Fruit fly (Drosophila melanogaster) whole organism, embryonic: Measurements from ENCODE around the gene CG32564.
A peak's percentile ranks its signal among the peaks of the same experiment; 100 is the strongest.

ENCODE experiments used
- ATbp ChIP-seq: fragments of 200-800 bp; sonication (Bioruptor generic); optimal IDR thresholded peaks from 2 replicates; lab custom pipeline; 2017; ENCODE audit warnings: missing biosample characterization, mild to moderate bottlenecking, missing genetic modification characterization, missing genetic modification reagents
- CG10565 ChIP-seq: fragments of 200-800 bp; sonication (Bioruptor generic); optimal IDR thresholded peaks from 3 replicates; lab custom pipeline; 2016; ENCODE audit warnings: missing biosample characterization, mild to moderate bottlenecking, missing genetic modification characterization
- CG11695 ChIP-seq: fragments of 200-800 bp; sonication (Bioruptor generic); IDR thresholded peaks from 3 replicates; pipeline ENCODE4 v1.3.6; 2022; ENCODE audit warnings: missing biosample characterization, missing genetic modification characterization
- CG12104 ChIP-seq: fragments of 200-800 bp; sonication (Bioruptor generic); optimal IDR thresholded peaks from 3 replicates; lab custom pipeline; 2016; ENCODE audit warnings: missing biosample characterization, missing genetic modification characterization
- CG1233 ChIP-seq: fragments of 200-800 bp; sonication (Bioruptor generic); optimal IDR thresholded peaks from 4 replicates; lab custom pipeline; 2018; ENCODE audit warnings: missing biosample characterization, mild to moderate bottlenecking, missing genetic modification characterization
- CG13123 ChIP-seq: fragments of 200-800 bp; sonication (Bioruptor generic); optimal IDR thresholded peaks from 2 replicates; lab custom pipeline; 2016; ENCODE audit warnings: missing biosample characterization, missing genetic modification characterization
- CG14965 ChIP-seq: fragments of 200-800 bp; sonication (Bioruptor generic); optimal IDR thresholded peaks from 2 replicates; lab custom pipeline; 2016; ENCODE audit warnings: missing biosample characterization, missing genetic modification characterization, borderline replicate concordance
- CG15601 ChIP-seq: fragments of 200-800 bp; sonication (Bioruptor generic); optimal IDR thresholded peaks from 3 replicates; lab custom pipeline; 2019; ENCODE audit warnings: missing biosample characterization, mild to moderate bottlenecking, missing genetic modification characterization, moderate library complexity
- CG1603 ChIP-seq: fragments of 200-800 bp; sonication (Bioruptor generic); optimal IDR thresholded peaks from 2 replicates; lab custom pipeline; 2019; ENCODE audit warnings: missing biosample characterization, mild to moderate bottlenecking, missing genetic modification characterization, moderate library complexity
- CG16863 ChIP-seq: fragments of 200-800 bp; sonication (Bioruptor generic); optimal IDR thresholded peaks from 3 replicates; lab custom pipeline; 2016; ENCODE audit warnings: missing biosample characterization, missing genetic modification characterization
- CG17186 ChIP-seq: fragments of 200-800 bp; sonication (Bioruptor generic); optimal IDR thresholded peaks from 3 replicates; lab custom pipeline; 2017; ENCODE audit warnings: missing biosample characterization, missing genetic modification reagents, missing genetic modification characterization
- CG17328 ChIP-seq: fragments of 200-800 bp; sonication (Bioruptor generic); IDR thresholded peaks from 2 replicates; pipeline ENCODE4 v1.3.6; 2022; ENCODE audit warnings: missing biosample characterization, missing genetic modification characterization
- CG32772 ChIP-seq: fragments of 200-800 bp; sonication (Bioruptor generic); IDR thresholded peaks from 2 replicates; pipeline ENCODE4 v1.3.6; 2022; ENCODE audit warnings: missing biosample characterization, missing genetic modification characterization
- CG3995 ChIP-seq: fragments of 200-800 bp; sonication (Bioruptor generic); optimal IDR thresholded peaks from 3 replicates; lab custom pipeline; 2016; ENCODE audit warnings: missing biosample characterization, missing genetic modification characterization
- CG4820 ChIP-seq: fragments of 200-800 bp; sonication (Bioruptor generic); optimal IDR thresholded peaks from 3 replicates; lab custom pipeline; 2016; ENCODE audit warnings: missing biosample characterization, missing genetic modification characterization
- CG5245 ChIP-seq: fragments of 200-800 bp; sonication (Bioruptor generic); optimal IDR thresholded peaks from 3 replicates; lab custom pipeline; 2016; ENCODE audit warnings: missing biosample characterization, missing genetic modification characterization
- CG7372 ChIP-seq: fragments of 200-800 bp; sonication (Bioruptor generic); IDR thresholded peaks from 2 replicates; pipeline ENCODE4 v1.3.6; 2022; ENCODE audit warnings: missing biosample characterization, missing genetic modification characterization
- CG9797 ChIP-seq: fragments of 200-800 bp; sonication (Bioruptor generic); optimal IDR thresholded peaks from 3 replicates; lab custom pipeline; 2018; ENCODE audit warnings: missing biosample characterization, mild to moderate bottlenecking, missing genetic modification characterization
- CoRest ChIP-seq: fragments of 200-800 bp; sonication (Bioruptor generic); optimal IDR thresholded peaks from 3 replicates; lab custom pipeline; 2018; ENCODE audit warnings: missing biosample characterization, mild to moderate bottlenecking, missing genetic modification characterization, moderate library complexity
- Dek ChIP-seq: fragments of 200-800 bp; sonication (Bioruptor generic); optimal IDR thresholded peaks from 3 replicates; lab custom pipeline; 2019; ENCODE audit warnings: missing biosample characterization, mild to moderate bottlenecking, missing genetic modification characterization, moderate library complexity
- Dll ChIP-seq: fragments of 200-800 bp; sonication (Bioruptor generic); IDR thresholded peaks from 4 replicates; pipeline ENCODE4 v1.3.6; 2022; ENCODE audit warnings: missing biosample characterization, missing genetic modification characterization; ENCODE audit not compliant: partially characterized antibody
- Fer2 ChIP-seq: fragments of 200-800 bp; sonication (Bioruptor generic); optimal IDR thresholded peaks from 2 replicates; lab custom pipeline; 2018; ENCODE audit warnings: missing biosample characterization, mild to moderate bottlenecking, missing genetic modification characterization, moderate library complexity
- HLH3B ChIP-seq: fragments of 200-800 bp; sonication (Bioruptor generic); IDR thresholded peaks from 2 replicates; pipeline ENCODE4 v1.3.6; 2022; ENCODE audit warnings: missing biosample characterization, missing genetic modification characterization
- Neu2 ChIP-seq: fragments of 200-800 bp; sonication (Bioruptor generic); optimal IDR thresholded peaks from 3 replicates; lab custom pipeline; 2016; ENCODE audit warnings: missing biosample characterization, missing genetic modification characterization, borderline replicate concordance
- PHDP ChIP-seq: fragments of 200-800 bp; sonication (Bioruptor generic); optimal IDR thresholded peaks from 3 replicates; lab custom pipeline; 2018; ENCODE audit warnings: missing biosample characterization, mild to moderate bottlenecking, missing genetic modification characterization, moderate library complexity
- Scr ChIP-seq: fragments of 200-800 bp; sonication (Bioruptor generic); IDR thresholded peaks from 2 replicates; pipeline ENCODE4 v1.3.6; 2022; ENCODE audit warnings: missing biosample characterization, missing genetic modification characterization; ENCODE audit not compliant: partially characterized antibody
- Xbp1 ChIP-seq: fragments of 200-800 bp; sonication (Bioruptor generic); optimal IDR thresholded peaks from 3 replicates; lab custom pipeline; 2016; ENCODE audit warnings: missing biosample characterization, mild to moderate bottlenecking, missing genetic modification characterization
- ap ChIP-seq: fragments of 200-800 bp; sonication (Bioruptor generic); IDR thresholded peaks from 2 replicates; pipeline ENCODE4 v1.3.6; 2022; ENCODE audit warnings: missing biosample characterization, missing genetic modification characterization
- ara ChIP-seq: fragments of 200-800 bp; sonication (Bioruptor generic); IDR thresholded peaks from 2 replicates; pipeline ENCODE4 v1.3.6; 2022; ENCODE audit warnings: missing biosample characterization, missing genetic modification characterization
- bigmax ChIP-seq: fragments of 200-800 bp; sonication (Bioruptor generic); optimal IDR thresholded peaks from 2 replicates; lab custom pipeline; 2018; ENCODE audit warnings: missing biosample characterization, mild to moderate bottlenecking, missing genetic modification characterization
- crp ChIP-seq, 2 experiments: fragments of 200-800 bp; sonication (Bioruptor generic); optimal IDR thresholded peaks; 2 replicates in 1 of 2; 3 replicates in 1 of 2; lab custom pipeline; 2017; ENCODE audit warnings: missing biosample characterization in 2 of 2, missing genetic modification characterization in 2 of 2, mild to moderate bottlenecking in 1 of 2, moderate library complexity in 1 of 2
- dati ChIP-seq: fragments of 200-800 bp; sonication (Bioruptor generic); IDR thresholded peaks from 2 replicates; pipeline ENCODE4 v1.3.6; 2022; ENCODE audit warnings: missing biosample characterization, missing genetic modification characterization
- dimm ChIP-seq: fragments of 200-800 bp; sonication (Bioruptor generic); IDR thresholded peaks from 2 replicates; pipeline ENCODE4 v1.3.6; 2022; ENCODE audit warnings: missing biosample characterization, missing genetic modification characterization
- dysf ChIP-seq: fragments of 200-800 bp; sonication (Bioruptor generic); IDR thresholded peaks from 3 replicates; pipeline ENCODE4 v1.3.6; 2022; ENCODE audit warnings: missing biosample characterization, missing genetic modification characterization
- fru ChIP-seq: fragments of >200 bp; optimal IDR thresholded peaks from 2 replicates; lab custom pipeline; 2017
- fu2 ChIP-seq: fragments of 200-800 bp; sonication (Bioruptor generic); optimal IDR thresholded peaks from 2 replicates; lab custom pipeline; 2016; ENCODE audit warnings: missing biosample characterization, missing genetic modification characterization
- gfzf ChIP-seq: fragments of 200-800 bp; sonication (Bioruptor generic); optimal IDR thresholded peaks from 2 replicates; lab custom pipeline; 2016; ENCODE audit warnings: missing biosample characterization, mild to moderate bottlenecking, missing genetic modification characterization, moderate library complexity
- luna ChIP-seq: fragments of 200-800 bp; sonication (Bioruptor generic); optimal IDR thresholded peaks from 2 replicates; lab custom pipeline; 2016; ENCODE audit warnings: missing biosample characterization, missing genetic modification characterization
- nmo ChIP-seq: fragments of 200-800 bp; sonication (Bioruptor generic); optimal IDR thresholded peaks from 2 replicates; lab custom pipeline; 2018; ENCODE audit warnings: missing biosample characterization, mild to moderate bottlenecking, missing genetic modification characterization, moderate library complexity
- oc ChIP-seq: fragments of 200-800 bp; sonication (Bioruptor generic); optimal IDR thresholded peaks from 2 replicates; lab custom pipeline; 2018; ENCODE audit warnings: missing biosample characterization, mild to moderate bottlenecking, missing genetic modification characterization, moderate library complexity
- pfk ChIP-seq: fragments of 200-800 bp; sonication (Bioruptor generic); optimal IDR thresholded peaks from 2 replicates; lab custom pipeline; 2018; ENCODE audit warnings: missing biosample characterization, mild to moderate bottlenecking, missing genetic modification characterization, moderate library complexity
- pum ChIP-seq: fragments of 200-800 bp; sonication (Bioruptor generic); optimal IDR thresholded peaks from 2 replicates; lab custom pipeline; 2016; ENCODE audit warnings: missing biosample characterization, missing genetic modification characterization
- pzg ChIP-seq: fragments of 200-800 bp; sonication (Bioruptor generic); optimal IDR thresholded peaks from 3 replicates; lab custom pipeline; 2018; ENCODE audit warnings: missing biosample characterization, mild to moderate bottlenecking, missing genetic modification characterization, moderate library complexity
- ro ChIP-seq: fragments of 200-800 bp; sonication (Bioruptor generic); IDR thresholded peaks from 2 replicates; pipeline ENCODE4 v1.3.6; 2022; ENCODE audit warnings: missing biosample characterization, missing genetic modification characterization
- sd ChIP-seq: fragments of 200-800 bp; sonication (Bioruptor generic); optimal IDR thresholded peaks from 3 replicates; lab custom pipeline; 2018; ENCODE audit warnings: missing biosample characterization, mild to moderate bottlenecking, missing genetic modification characterization, moderate library complexity
- sens ChIP-seq: fragments of 200-800 bp; sonication (Bioruptor generic); peaks from one replicate; lab custom pipeline; 2016; ENCODE audit warnings: missing biosample characterization, missing genetic modification characterization
- sna ChIP-seq: fragments of 200-800 bp; sonication (Bioruptor generic); IDR thresholded peaks from 2 replicates; pipeline ENCODE4 v1.3.6; 2022; ENCODE audit warnings: missing biosample characterization, missing genetic modification characterization; ENCODE audit not compliant: partially characterized antibody
- sqz ChIP-seq: fragments of 200-800 bp; sonication (Bioruptor generic); optimal IDR thresholded peaks from 3 replicates; lab custom pipeline; 2018; ENCODE audit warnings: missing biosample characterization, mild to moderate bottlenecking, missing genetic modification characterization
- stc ChIP-seq: fragments of 200-800 bp; sonication (Bioruptor generic); IDR thresholded peaks from 2 replicates; pipeline ENCODE4 v1.3.6; 2022; ENCODE audit warnings: missing biosample characterization, missing genetic modification characterization
- tll ChIP-seq, 2 experiments: fragments of 200-800 bp in 1 of 2; fragments of >200 bp in 1 of 2; sonication (Bioruptor generic) in 1 of 2; optimal IDR thresholded peaks; 2 replicates each; lab custom pipeline; 2017 to 2019; ENCODE audit warnings: missing biosample characterization in 2 of 2, missing genetic modification characterization in 2 of 2, mild to moderate bottlenecking in 1 of 2, moderate library complexity in 1 of 2
- unc-4 ChIP-seq: fragments of 200-800 bp; sonication (Bioruptor generic); IDR thresholded peaks from 2 replicates; pipeline ENCODE4 v1.3.6; 2022; ENCODE audit warnings: missing biosample characterization, missing genetic modification characterization; ENCODE audit not compliant: partially characterized antibody

The CG32564 gene

DNA sequence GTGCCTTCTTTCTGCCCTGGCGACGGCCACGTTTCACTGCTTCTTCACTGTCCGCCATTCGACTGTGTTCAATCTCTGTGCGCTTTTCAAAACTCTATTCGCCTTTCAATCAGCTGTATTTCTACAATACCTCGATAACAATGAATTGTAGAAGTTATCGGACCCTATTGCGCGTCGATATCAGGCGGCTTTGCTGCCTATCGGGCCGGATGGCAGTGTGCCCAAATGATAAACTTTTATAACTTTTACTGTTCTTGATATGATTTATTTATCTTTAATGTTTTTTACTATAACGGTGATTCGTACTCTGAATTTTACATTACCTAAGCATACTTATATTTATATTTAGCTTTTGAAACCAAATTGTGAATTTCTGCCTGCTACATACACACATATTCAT lies 38.6 kb downstream of the CG32564 start, which contains the start of gene CG8915:
Gene CG8915 (minus strand): TSS at position 148 of the 400 bp plus-strand sequence.
- TF ChIP-seq CG12104 (GFP tag; lab: Kevin White, UChicago) = no peak
- TF ChIP-seq CG16863 (GFP tag; lab: Kevin White, UChicago) = no peak
- TF ChIP-seq bigmax = no peak
- TF ChIP-seq tll (GFP tag; optimal IDR thresholded peaks at IDR 0.05; lab: Kevin White, UChicago) = no peak
- TF ChIP-seq luna (GFP tag; lab: Kevin White, UChicago) = no peak
- TF ChIP-seq CG15601 (tag; lab: Kevin White, UChicago) = peak; percentile 56
- no peak for TF ChIP-seq sqz (GFP tag; lab: Kevin White, UChicago)
- no peak for TF ChIP-seq Fer2
- peak; percentile 55 for TF ChIP-seq unc-4 (GFP tag; lab: Robert Waterston, UW)
- TF ChIP-seq CG1603 (tag; lab: Kevin White, UChicago) = peak; percentile 25
- TF ChIP-seq Scr = peak; percentile 49
- peak; percentile 53 for TF ChIP-seq gfzf (GFP tag; lab: Kevin White, UChicago)
- TF ChIP-seq CG17328 (GFP tag; lab: Robert Waterston, UW) = no peak
- TF ChIP-seq Neu2 (GFP tag; lab: Kevin White, UChicago) = no peak
- no peak for TF ChIP-seq dimm (GFP tag; lab: Robert Waterston, UW)
- no peak for TF ChIP-seq stc (GFP tag; lab: Robert Waterston, UW)
- peak; percentile 68 for TF ChIP-seq sna
- TF ChIP-seq Dek (tag; lab: Kevin White, UChicago) = no peak
- no peak for TF ChIP-seq ara (GFP tag; lab: Robert Waterston, UW)
- no peak for TF ChIP-seq CG11695 (GFP tag; lab: Robert Waterston, UW)
- no peak for TF ChIP-seq oc
- TF ChIP-seq CG5245 = no peak
- TF ChIP-seq fu2 (GFP tag; lab: Kevin White, UChicago) = no peak
- no peak for TF ChIP-seq fru (lab: Kevin White, UChicago)
- peak in 1 of 2 experiments; percentile 80 for TF ChIP-seq crp (GFP tag; optimal IDR thresholded peaks at IDR 0.05; lab: Kevin White, UChicago)
- no peak for TF ChIP-seq CG3995 (GFP tag; lab: Kevin White, UChicago)
- no peak for TF ChIP-seq CG4820 (GFP tag; lab: Kevin White, UChicago)
- TF ChIP-seq CG13123 = no peak
- TF ChIP-seq sens (GFP tag; lab: Kevin White, UChicago) = peak; percentile 71
- TF ChIP-seq CG10565 = no peak
- TF ChIP-seq CG32772 (GFP tag; lab: Robert Waterston, UW) = no peak
- TF ChIP-seq CG14965 (GFP tag; lab: Kevin White, UChicago) = no peak
- TF ChIP-seq Xbp1 (GFP tag; lab: Kevin White, UChicago) = no peak
- TF ChIP-seq pzg = peak; percentile 34
- TF ChIP-seq ro = no peak
- no peak for TF ChIP-seq PHDP (tag; lab: Kevin White, UChicago)
- no peak for TF ChIP-seq sd (tag; lab: Kevin White, UChicago)
- TF ChIP-seq nmo (GFP tag; lab: Kevin White, UChicago) = peak; percentile 13
- peak; percentile 62; the same call in 3 of the 4 replicates for TF ChIP-seq Dll (GFP tag; lab: Robert Waterston, UW)
- TF ChIP-seq CG17186 = peak; percentile 16
- no peak for TF ChIP-seq HLH3B (GFP tag; lab: Robert Waterston, UW)
- no peak for TF ChIP-seq pum
- TF ChIP-seq pfk = no peak
- no peak for TF ChIP-seq dati (GFP tag; lab: Robert Waterston, UW)
- no peak for TF ChIP-seq CG7372 (GFP tag; lab: Robert Waterston, UW)
- no peak for TF ChIP-seq CG1233 (GFP tag; lab: Kevin White, UChicago)
- TF ChIP-seq dysf (GFP tag; lab: Robert Waterston, UW) = no peak
- TF ChIP-seq ATbp (GFP tag; lab: Kevin White, UChicago) = no peak
- TF ChIP-seq ap (GFP tag; lab: Robert Waterston, UW) = no peak
- peak; percentile 48 for TF ChIP-seq CG9797 (GFP tag; lab: Kevin White, UChicago)
- TF ChIP-seq CoRest (tag; lab: Kevin White, UChicago) = peak; percentile 21
